Fruit fly (Drosophila melanogaster) whole organism, embryonic: Measurements from ENCODE around the gene lectin-29Ca.
A peak's percentile ranks its signal among the peaks of the same experiment; 100 is the strongest.

Experiments used
- BtbVII ChIP-seq: fragments of 200-800 bp; sonication (Bioruptor generic); optimal IDR thresholded peaks from 3 replicates; lab custom pipeline; 2017; ENCODE audit warnings: missing biosample characterization, mild to moderate bottlenecking, missing genetic modification characterization
- CG17802 ChIP-seq: fragments of 200-800 bp; sonication (Bioruptor generic); optimal IDR thresholded peaks from 2 replicates; lab custom pipeline; 2018; ENCODE audit warnings: missing biosample characterization, mild to moderate bottlenecking, missing genetic modification characterization, moderate library complexity
- CG1792 ChIP-seq: fragments of 200-800 bp; sonication (Bioruptor generic); optimal IDR thresholded peaks from 2 replicates; lab custom pipeline; 2016; ENCODE audit warnings: missing biosample characterization, missing genetic modification characterization
- CG6689 ChIP-seq: fragments of 200-800 bp; sonication (Bioruptor generic); IDR thresholded peaks from 2 replicates; pipeline ENCODE4 v1.3.6; 2022; ENCODE audit warnings: missing biosample characterization, missing genetic modification characterization
- D19B ChIP-seq: fragments of 200-800 bp; sonication (Bioruptor generic); optimal IDR thresholded peaks from 2 replicates; lab custom pipeline; 2017; ENCODE audit warnings: missing biosample characterization, mild to moderate bottlenecking, missing genetic modification characterization
- grn ChIP-seq: fragments of 200-800 bp; sonication (Bioruptor generic); optimal IDR thresholded peaks from 3 replicates; lab custom pipeline; 2017; ENCODE audit warnings: missing biosample characterization, missing genetic modification characterization
- lab ChIP-seq: fragments of 200-800 bp; sonication (Bioruptor generic); optimal IDR thresholded peaks from 3 replicates; lab custom pipeline; 2017; ENCODE audit warnings: missing biosample characterization, missing genetic modification characterization, mild to moderate bottlenecking, moderate library complexity, missing genetic modification reagents
- maf-S ChIP-seq: fragments of 200-800 bp; sonication (Bioruptor generic); optimal IDR thresholded peaks from 2 replicates; lab custom pipeline; 2016; ENCODE audit warnings: missing biosample characterization, missing genetic modification characterization
- seq ChIP-seq: fragments of 200-800 bp; sonication (Bioruptor generic); IDR thresholded peaks from 2 replicates; pipeline ENCODE4 v1.3.6; 2022; ENCODE audit warnings: missing biosample characterization, missing genetic modification characterization

lectin-29Ca gene

DNA sequence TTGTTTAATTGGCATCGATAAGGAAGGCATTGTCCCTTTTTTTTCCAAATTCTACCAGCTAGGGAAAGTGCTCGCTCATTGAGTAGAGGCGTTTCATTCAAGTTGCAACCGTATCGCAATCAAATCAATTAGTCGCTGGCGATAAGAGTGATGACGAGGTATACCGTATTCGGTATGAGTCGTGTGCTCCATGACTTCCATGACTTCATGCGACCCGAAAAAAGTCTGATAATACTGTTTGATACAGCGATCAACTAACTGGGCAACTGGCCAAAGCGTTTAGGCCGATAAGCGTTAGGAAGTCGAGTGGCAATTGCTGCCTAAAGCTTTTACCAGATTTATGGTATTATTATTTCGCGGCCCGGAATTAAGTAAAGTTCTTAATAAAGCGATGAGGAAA is 49.5 kb downstream of the lectin-29Ca start (continued):
- TF ChIP-seq D19B (GFP tag; lab: Kevin White, UChicago) (peak; percentile 48), BtbVII (GFP tag; lab: Kevin White, UChicago) (peak; percentile 2), CG1792 (GFP tag; lab: Kevin White, UChicago) (no peak), grn (GFP tag; lab: Kevin White, UChicago) (peak; percentile 83), seq (GFP tag; lab: Robert Waterston, UW) (no peak), maf-S (GFP tag; lab: Kevin White, UChicago) (no peak), lab (GFP tag; lab: Kevin White, UChicago) (peak; percentile 39), CG17802 (tag; lab: Kevin White, UChicago) (no peak), CG6689 (GFP tag; lab: Robert Waterston, UW) (no peak)
- TF ChIP-seq, all 482 proteins: peak for 14
